Fruit fly (Drosophila melanogaster): Measurements from ENCODE around the gene crb.

crb gene

dm6 chr3R:24271071-24271470 lies 23.8 kb upstream of the crb start, which contains the start of gene jar:
Gene jar, minus strand, starts transcription at chr3R:24271233.
- TF ChIP-seq Hr51 (GFP tag; optimal IDR thresholded peaks at IDR 0.05) = no peak
- 0 out of 2 replicates have a peak, but pooled peaks have one; percentile 9 for TF ChIP-seq crol (GFP tag; IDR thresholded peaks at IDR 0.05)
- peak; percentile 21 for TF ChIP-seq fd102C (GFP tag; optimal IDR thresholded peaks at IDR 0.05)
- TF ChIP-seq CG9215 (GFP tag; IDR thresholded peaks at IDR 0.05) = no peak
- no peak for TF ChIP-seq ab (GFP tag; optimal IDR thresholded peaks at IDR 0.05)
- TF ChIP-seq CG8281 (tag; optimal IDR thresholded peaks at IDR 0.05) = no peak
- peak; percentile 29; the same call in 1 of the 3 replicates for TF ChIP-seq zfh1 (GFP tag; IDR thresholded peaks at IDR 0.05)
- peak; percentile 100 for TF ChIP-seq E2f2 (GFP tag; IDR thresholded peaks at IDR 0.05)
- peak in 1 of 2 experiments; percentile 12 for TF ChIP-seq Pdp1 (GFP tag; optimal IDR thresholded peaks at IDR 0.05)
- no peak for TF ChIP-seq CG11398 (GFP tag; optimal IDR thresholded peaks at IDR 0.05)
- TF ChIP-seq CG30431 (GFP tag; optimal IDR thresholded peaks at IDR 0.05) = no peak
- TF ChIP-seq Doc3 (GFP tag; IDR thresholded peaks at IDR 0.05; ENCODE audit: partially characterized antibody) = peak; percentile 80
- no peak for TF ChIP-seq slbo (GFP tag; IDR thresholded peaks at IDR 0.05)
- TF ChIP-seq pum (GFP tag; optimal IDR thresholded peaks at IDR 0.05) = no peak
- no peak; the same call in 1 of the 2 replicates for TF ChIP-seq ara (GFP tag; IDR thresholded peaks at IDR 0.05)
- peak; percentile 59 for TF ChIP-seq Hmr (GFP tag; optimal IDR thresholded peaks at IDR 0.05)
- TF ChIP-seq CG1233 (GFP tag; optimal IDR thresholded peaks at IDR 0.05) = peak; percentile 24
- TF ChIP-seq sr (GFP tag; IDR thresholded peaks at IDR 0.05) = 0 out of 3 replicates have a peak, but pooled peaks have one; percentile 41
- peak in 1 of 2 experiments; percentile 60 for TF ChIP-seq Eip74EF (GFP tag; optimal IDR thresholded peaks at IDR 0.05)
- no peak for TF ChIP-seq CG15011 (GFP tag; optimal IDR thresholded peaks at IDR 0.05)
- peak; percentile 33; the same call in 1 of the 2 replicates for TF ChIP-seq CG14014 (GFP tag; IDR thresholded peaks at IDR 0.05)
- no peak for TF ChIP-seq CG6175 (GFP tag; IDR thresholded peaks at IDR 0.05)
- peak; percentile 4 for TF ChIP-seq CG13775 (GFP tag; optimal IDR thresholded peaks at IDR 0.05)
- no peak for TF ChIP-seq CG17568 (GFP tag; optimal IDR thresholded peaks at IDR 0.05)
- no peak for TF ChIP-seq CG12104 (GFP tag; optimal IDR thresholded peaks at IDR 0.05)
- TF ChIP-seq CG7839 (tag; optimal IDR thresholded peaks at IDR 0.05) = peak; percentile 25
- TF ChIP-seq CG13123 (GFP tag; optimal IDR thresholded peaks at IDR 0.05) = peak; percentile 3
- TF ChIP-seq bsh (GFP tag; optimal IDR thresholded peaks at IDR 0.05) = no peak
- no peak for TF ChIP-seq ac (GFP tag; optimal IDR thresholded peaks at IDR 0.05)
- no peak for TF ChIP-seq prd (optimal IDR thresholded peaks at IDR 0.05)
- 0 out of 3 replicates have a peak, but pooled peaks have one; percentile 16 for TF ChIP-seq prd (GFP tag; IDR thresholded peaks at IDR 0.05)
- no peak for TF ChIP-seq CG12299 (tag; optimal IDR thresholded peaks at IDR 0.05)
- TF ChIP-seq lmd (GFP tag; IDR thresholded peaks at IDR 0.05) = 0 out of 2 replicates have a peak, but pooled peaks have one; percentile 9
- TF ChIP-seq schlank (tag; optimal IDR thresholded peaks at IDR 0.05) = peak; percentile 34
- TF ChIP-seq cato (GFP tag; optimal IDR thresholded peaks at IDR 0.05; ENCODE audit: borderline replicate concordance) = no peak
- no peak for TF ChIP-seq CG11456 (GFP tag; IDR thresholded peaks at IDR 0.05)
- peak; percentile 56 for TF ChIP-seq CG5180 (GFP tag; optimal IDR thresholded peaks at IDR 0.05)
- no peak for TF ChIP-seq tup (GFP tag; optimal IDR thresholded peaks at IDR 0.05)
- TF ChIP-seq zf30C (GFP tag; optimal IDR thresholded peaks at IDR 0.05) = peak; percentile 11
- TF ChIP-seq her (GFP tag; optimal IDR thresholded peaks at IDR 0.05) = peak; percentile 12
- TF ChIP-seq CG6683 (GFP tag; optimal IDR thresholded peaks at IDR 0.05) = no peak
- TF ChIP-seq sob (GFP tag; IDR thresholded peaks at IDR 0.05) = peak; percentile 46; the same call in 1 of the 2 replicates
- TF ChIP-seq wek (GFP tag; optimal IDR thresholded peaks at IDR 0.05) = peak; percentile 65
- no peak for TF ChIP-seq yki (optimal IDR thresholded peaks at IDR 0.05)
- TF ChIP-seq Antp (GFP tag; optimal IDR thresholded peaks at IDR 0.05) = no peak
- no peak for TF ChIP-seq Mrtf (GFP tag; IDR thresholded peaks at IDR 0.05)
- TF ChIP-seq MBD-R2 (GFP tag; IDR thresholded peaks at IDR 0.05) = peak; percentile 45; the same call in 1 of the 2 replicates
- no peak for TF ChIP-seq CG3163 (GFP tag; optimal IDR thresholded peaks at IDR 0.05)
- TF ChIP-seq Drgx (GFP tag; IDR thresholded peaks at IDR 0.05) = no peak
- TF ChIP-seq phol (tag; optimal IDR thresholded peaks at IDR 0.05) = peak; percentile 46

Data from whole organism, embryonic.